Fruit fly (Drosophila melanogaster) whole organism, wandering third instar larva: ENCODE data around the gene ck.

Experiments used
- Abd-B ChIP-seq: fragments of >200 bp; optimal IDR thresholded peaks from 2 replicates; lab custom pipeline; 2017; ENCODE audit warnings: missing biosample characterization, missing genetic modification characterization
- CG9705 ChIP-seq: fragments of 200-800 bp; sonication (Bioruptor generic); optimal IDR thresholded peaks from 2 replicates; lab custom pipeline; 2018; ENCODE audit warnings: missing biosample characterization, mild to moderate bottlenecking, missing genetic modification characterization
- CrebA ChIP-seq: fragments of 200-800 bp; sonication (Bioruptor generic); optimal IDR thresholded peaks from 2 replicates; lab custom pipeline; 2016; ENCODE audit warnings: missing biosample characterization, mild to moderate bottlenecking, missing genetic modification characterization, borderline replicate concordance
- Dfd ChIP-seq: fragments of >200 bp; optimal IDR thresholded peaks from 2 replicates; lab custom pipeline; 2017; ENCODE audit warnings: missing biosample characterization, missing genetic modification characterization
- Dif ChIP-seq: fragments of 200-275, 200-300 bp; sonication (Bioruptor generic); optimal IDR thresholded peaks from 2 replicates; lab custom pipeline; 2018; ENCODE audit warnings: missing biosample characterization, missing genetic modification characterization; ENCODE audit not compliant: partially characterized antibody
- GATAd ChIP-seq: sonication (Bioruptor generic); optimal IDR thresholded peaks from 2 replicates; lab custom pipeline; 2016; ENCODE audit warnings: missing biosample characterization, missing genetic modification characterization
- HLH106 ChIP-seq: fragments of 200-800 bp; optimal IDR thresholded peaks from 3 replicates; lab custom pipeline; 2019; ENCODE audit warnings: missing biosample characterization, mild to moderate bottlenecking, missing genetic modification characterization, moderate library complexity
- Hnf4 ChIP-seq: fragments of 200-800 bp; sonication (Bioruptor generic); optimal IDR thresholded peaks from 2 replicates; lab custom pipeline; 2016; ENCODE audit warnings: missing biosample characterization, mild to moderate bottlenecking, missing genetic modification characterization
- Hr78 ChIP-seq: fragments of >200 bp; optimal IDR thresholded peaks from 2 replicates; lab custom pipeline; 2017; ENCODE audit warnings: missing biosample characterization, missing genetic modification characterization
- Hr83 ChIP-seq: fragments of 200-300 bp; sonication (Bioruptor generic); optimal IDR thresholded peaks from 2 replicates; lab custom pipeline; 2016; ENCODE audit warnings: missing biosample characterization, mild to moderate bottlenecking, missing genetic modification characterization, moderate library complexity; ENCODE audit not compliant: poor library complexity, severe bottlenecking
- Jra ChIP-seq: sonication (Bioruptor generic); optimal IDR thresholded peaks from 2 replicates; lab custom pipeline; 2016; ENCODE audit warnings: missing biosample characterization, missing genetic modification characterization
- Mio ChIP-seq: sonication (Bioruptor generic); optimal IDR thresholded peaks from 2 replicates; lab custom pipeline; 2016; ENCODE audit warnings: missing biosample characterization, missing genetic modification characterization
- Myc ChIP-seq: fragments of >200 bp; optimal IDR thresholded peaks from 2 replicates; lab custom pipeline; 2017
- N ChIP-seq: fragments of >200 bp; optimal IDR thresholded peaks from 2 replicates; lab custom pipeline; 2018; ENCODE audit warnings: missing biosample characterization, missing external identifiers, missing genetic modification characterization
- Rel ChIP-seq, 2 experiments: fragments of 200-800 bp; sonication (Bioruptor generic) in 1 of 2; optimal IDR thresholded peaks; 2 replicates in 1 of 2; 3 replicates in 1 of 2; lab custom pipeline; 2016 to 2019; ENCODE audit warnings: mild to moderate bottlenecking in 2 of 2, missing biosample characterization in 2 of 2, missing genetic modification characterization in 2 of 2, moderate library complexity in 1 of 2
- Vsx2 ChIP-seq: fragments of 200-300, 225-300 bp; sonication (Bioruptor generic); optimal IDR thresholded peaks from 2 replicates; lab custom pipeline; 2018; ENCODE audit warnings: missing biosample characterization, missing genetic modification characterization; ENCODE audit not compliant: partially characterized antibody
- br ChIP-seq: fragments of 200-800 bp; sonication (Bioruptor generic); optimal IDR thresholded peaks from 2 replicates; lab custom pipeline; 2016; ENCODE audit warnings: missing biosample characterization, missing genetic modification characterization
- brk ChIP-seq: fragments of 200-800 bp; sonication (Bioruptor generic); optimal IDR thresholded peaks from 2 replicates; lab custom pipeline; 2016; ENCODE audit warnings: missing biosample characterization, mild to moderate bottlenecking, missing genetic modification characterization
- dl ChIP-seq, 2 experiments: fragments of 175-275, 200-275 bp in 1 of 2; fragments of 200-275 bp in 1 of 2; sonication (Bioruptor generic); optimal IDR thresholded peaks; lab custom pipeline; 2018; ENCODE audit warnings: mild to moderate bottlenecking in 2 of 2, missing biosample characterization in 2 of 2, missing genetic modification characterization in 2 of 2, moderate library complexity in 2 of 2; ENCODE audit not compliant: partially characterized antibody in 2 of 2, insufficient read depth in 1 of 2
- dmrt93B ChIP-seq: fragments of 200-800 bp; sonication (Bioruptor generic); optimal IDR thresholded peaks from 2 replicates; lab custom pipeline; 2018; ENCODE audit warnings: missing biosample characterization, mild to moderate bottlenecking, missing genetic modification characterization
- dsf ChIP-seq: sonication (Bioruptor generic); optimal IDR thresholded peaks from 2 replicates; lab custom pipeline; 2016; ENCODE audit warnings: missing biosample characterization, missing genetic modification characterization, borderline replicate concordance
- ey ChIP-seq: fragments of 200-800 bp; sonication (Bioruptor generic); optimal IDR thresholded peaks from 2 replicates; lab custom pipeline; 2016; ENCODE audit warnings: missing biosample characterization, missing genetic modification characterization
- foxo ChIP-seq, 2 experiments: fragments of 200-800 bp; sonication (Bioruptor generic); optimal IDR thresholded peaks; 2 replicates in 1 of 2; 3 replicates in 1 of 2; lab custom pipeline; 2016 to 2017; ENCODE audit warnings: missing biosample characterization in 2 of 2, missing genetic modification characterization in 2 of 2
- h ChIP-seq: fragments of 200-800 bp; sonication (Bioruptor generic); optimal IDR thresholded peaks from 3 replicates; lab custom pipeline; 2016; ENCODE audit warnings: missing biosample characterization, mild to moderate bottlenecking, missing genetic modification characterization
- jim ChIP-seq: fragments of 175-275, 200-325 bp; sonication (Bioruptor generic); optimal IDR thresholded peaks from 2 replicates; lab custom pipeline; 2016; ENCODE audit warnings: missing biosample characterization, mild to moderate bottlenecking, missing genetic modification characterization
- lola ChIP-seq: fragments of >200 bp; optimal IDR thresholded peaks from 2 replicates; lab custom pipeline; 2017; ENCODE audit warnings: missing biosample characterization, missing genetic modification characterization
- pan ChIP-seq: fragments of >200 bp; optimal IDR thresholded peaks from 2 replicates; lab custom pipeline; 2017
- psq ChIP-seq: fragments of 200-800 bp; sonication (Bioruptor generic); optimal IDR thresholded peaks from 3 replicates; lab custom pipeline; 2017; ENCODE audit warnings: missing biosample characterization, mild to moderate bottlenecking, missing genetic modification characterization, moderate library complexity
- rgr ChIP-seq: fragments of 200-800 bp; sonication (Bioruptor generic); optimal IDR thresholded peaks from 3 replicates; lab custom pipeline; 2016; ENCODE audit warnings: missing biosample characterization, mild to moderate bottlenecking, missing genetic modification characterization
- sage ChIP-seq: fragments of 200-800 bp; sonication (Bioruptor generic); optimal IDR thresholded peaks from 2 replicates; lab custom pipeline; 2016; ENCODE audit warnings: missing biosample characterization, mild to moderate bottlenecking, missing genetic modification characterization
- sv ChIP-seq: fragments of 200-800 bp; sonication (Bioruptor generic); optimal IDR thresholded peaks from 3 replicates; lab custom pipeline; 2016; ENCODE audit warnings: missing biosample characterization, missing genetic modification characterization
- tai ChIP-seq: sonication (Bioruptor generic); optimal IDR thresholded peaks from 2 replicates; lab custom pipeline; 2016; ENCODE audit warnings: missing biosample characterization, missing genetic modification characterization
- usp ChIP-seq: fragments of >200 bp; optimal IDR thresholded peaks from 2 replicates; lab custom pipeline; 2017; ENCODE audit warnings: missing biosample characterization, missing genetic modification characterization
- woc ChIP-seq: sonication (Bioruptor generic); optimal IDR thresholded peaks from 2 replicates; lab custom pipeline; 2016; ENCODE audit warnings: missing biosample characterization, mild to moderate bottlenecking, missing genetic modification characterization

ck gene

DNA sequence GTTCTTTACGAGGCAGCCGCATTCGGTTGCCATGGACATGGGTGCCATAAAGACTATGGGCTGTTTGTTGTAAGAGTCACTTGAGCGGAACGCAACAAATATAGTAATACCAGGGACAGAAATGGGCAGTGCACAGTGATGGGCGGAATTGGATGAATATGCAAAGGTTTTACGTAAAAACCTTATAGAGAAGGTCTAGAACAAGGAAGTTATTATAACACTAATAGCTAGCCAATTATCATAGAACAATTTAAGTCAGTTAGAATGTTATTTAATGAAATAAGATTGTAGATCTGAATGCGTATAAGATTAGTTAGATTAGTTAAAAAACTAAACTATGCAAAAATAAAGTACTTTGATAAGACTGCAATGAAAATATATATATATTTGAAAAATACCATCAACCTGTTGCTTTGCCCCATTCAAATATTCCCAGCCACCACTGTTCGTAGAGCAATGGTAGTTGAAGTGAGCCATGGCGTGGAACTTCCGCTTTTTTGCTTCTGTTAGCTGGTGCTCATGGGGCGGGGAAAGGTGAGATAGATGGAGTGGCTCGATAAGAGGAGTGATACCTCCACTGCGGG, 4.8 kb downstream of the ck start:
- TF ChIP-seq Hnf4 (no peak), Myc (lab: Kevin White, UChicago) (no peak), Dfd (GFP tag; lab: Kevin White, UChicago) (no peak), pan (no peak), Hr83 (GFP tag; lab: Kevin White, UChicago) (no peak), Vsx2 (no peak), Rel (GFP tag; optimal IDR thresholded peaks at IDR 0.05; lab: Kevin White, UChicago) (no peak), Rel (tag; optimal IDR thresholded peaks at IDR 0.05; lab: Kevin White, UChicago) (no peak), dsf (GFP tag; lab: Kevin White, UChicago) (no peak), usp (GFP tag; lab: Kevin White, UChicago) (no peak), sv (GFP tag; lab: Kevin White, UChicago) (no peak), dmrt93B (GFP tag; lab: Kevin White, UChicago) (no peak)

dm6 chr2L:15043718-15044117, 13.9 kb downstream of the ck start:
- TF ChIP-seq br (GFP tag; lab: Kevin White, UChicago) (no peak), Abd-B (GFP tag; lab: Kevin White, UChicago) (no peak), Dfd (GFP tag; lab: Kevin White, UChicago) (no peak), Rel (GFP tag; optimal IDR thresholded peaks at IDR 0.05; lab: Kevin White, UChicago) (no peak), Rel (tag; optimal IDR thresholded peaks at IDR 0.05; lab: Kevin White, UChicago) (no peak), usp (GFP tag; lab: Kevin White, UChicago) (no peak), rgr (GFP tag; lab: Kevin White, UChicago) (no peak), dmrt93B (GFP tag; lab: Kevin White, UChicago) (no peak), psq (GFP tag; lab: Kevin White, UChicago) (no peak), Hr78 (GFP tag; lab: Kevin White, UChicago) (no peak), tai (no peak)

- TF ChIP-seq Dif (GFP tag; lab: Kevin White, UChicago) (no peak), Abd-B (GFP tag; lab: Kevin White, UChicago) (no peak), Rel (GFP tag; optimal IDR thresholded peaks at IDR 0.05; lab: Kevin White, UChicago) (no peak), Rel (tag; optimal IDR thresholded peaks at IDR 0.05; lab: Kevin White, UChicago) (no peak), pan (no peak), dl (GFP tag; optimal IDR thresholded peaks at IDR 0.05; lab: Kevin White, UChicago; ENCODE audit: insufficient read depth in 1 of 2, partially characterized antibody in 2 of 2) (no peak), woc (GFP tag; lab: Kevin White, UChicago) (peak; percentile 88), Mio (GFP tag; lab: Kevin White, UChicago) (no peak), jim (GFP tag; lab: Kevin White, UChicago) (no peak), br (GFP tag; lab: Kevin White, UChicago) (peak; percentile 36), Dfd (GFP tag; lab: Kevin White, UChicago) (no peak), h (GFP tag; lab: Kevin White, UChicago) (peak; percentile 48), Vsx2 (no peak), sv (GFP tag; lab: Kevin White, UChicago) (no peak), lola (GFP tag; lab: Kevin White, UChicago) (no peak), sage (GFP tag; lab: Kevin White, UChicago) (peak; percentile 25), Hr78 (GFP tag; lab: Kevin White, UChicago) (no peak), Myc (lab: Kevin White, UChicago) (peak; percentile 90), psq (GFP tag; lab: Kevin White, UChicago) (peak; percentile 6), usp (GFP tag; lab: Kevin White, UChicago) (no peak), Hnf4 (no peak), ey (GFP tag; lab: Kevin White, UChicago) (peak; percentile 5), dsf (GFP tag; lab: Kevin White, UChicago) (peak; percentile 22), rgr (GFP tag; lab: Kevin White, UChicago) (no peak), CG9705 (GFP tag; lab: Kevin White, UChicago) (peak; percentile 46), foxo (GFP tag; optimal IDR thresholded peaks at IDR 0.05; lab: Kevin White, UChicago) (no peak), Hr83 (GFP tag; lab: Kevin White, UChicago) (peak; percentile 77), Jra (GFP tag; lab: Kevin White, UChicago) (peak; percentile 22), N (GFP tag; lab: Kevin White, UChicago) (no peak), GATAd (no peak), brk (GFP tag; lab: Kevin White, UChicago) (no peak), HLH106 (tag; lab: Kevin White, UChicago) (no peak), CrebA (GFP tag; lab: Kevin White, UChicago) (no peak)
Measured at dm6 chr2L:15039309-15039772, 18.3 kb downstream of the ck start.
